Worm (Caenorhabditis elegans) whole organism, midembryonic: ENCODE results near the gene tpi-1.

Experiments used
- T22C8.4 ChIP-seq: fragments of 200-800 bp; sonication (Bioruptor generic); IDR thresholded peaks from 2 replicates; pipeline ENCODE4 v1.3.6; 2022; ENCODE audit warnings: missing genetic modification characterization, missing compliant biosample characterization
- cog-1 ChIP-seq: sonication (generic microtip); optimal IDR thresholded peaks from 2 replicates; lab custom pipeline; 2016; ENCODE audit warnings: missing genetic modification characterization, missing compliant biosample characterization
- flt-1 ChIP-seq: fragments of 200-800 bp; sonication (Bioruptor generic); IDR thresholded peaks from 2 replicates; pipeline ENCODE4 v1.3.6; 2022; ENCODE audit warnings: missing genetic modification characterization, missing compliant biosample characterization
- klf-2 ChIP-seq: fragments of 200-800 bp; sonication (Bioruptor generic); conservative IDR thresholded peaks from 2 replicates; pipeline ENCODE4 v1.3.6; 2022; ENCODE audit warnings: missing genetic modification reagents, missing genetic modification characterization, missing compliant biosample characterization
- med-1 ChIP-seq: sonication (generic microtip); optimal IDR thresholded peaks from 2 replicates; lab custom pipeline; 2017; ENCODE audit warnings: missing genetic modification characterization, mild to moderate bottlenecking, missing compliant biosample characterization, antibody characterized with exemption, missing genetic modification reagents; ENCODE audit not compliant: insufficient read depth
- ref-1 ChIP-seq: fragments of 200-800 bp; sonication (Bioruptor generic); conservative IDR thresholded peaks from 2 replicates; pipeline ENCODE4 v1.3.6; 2022; ENCODE audit warnings: missing genetic modification reagents, missing genetic modification characterization, missing compliant biosample characterization
- tab-1 ChIP-seq: fragments of 200-800 bp; sonication (Bioruptor generic); IDR thresholded peaks from 2 replicates; pipeline ENCODE4 v1.3.6; 2022; ENCODE audit warnings: missing genetic modification characterization, missing compliant biosample characterization
- ztf-23 ChIP-seq: fragments of 200-800 bp; sonication (Bioruptor generic); IDR thresholded peaks from 2 replicates; pipeline ENCODE4 v1.3.6; 2022; ENCODE audit warnings: missing genetic modification reagents, missing genetic modification characterization, missing compliant biosample characterization
- ztf-29 ChIP-seq: fragments of 200-800 bp; sonication (Bioruptor generic); IDR thresholded peaks from 2 replicates; pipeline ENCODE4 v1.3.6; 2022; ENCODE audit warnings: missing genetic modification reagents, missing genetic modification characterization, missing compliant biosample characterization

tpi-1 gene

DNA sequence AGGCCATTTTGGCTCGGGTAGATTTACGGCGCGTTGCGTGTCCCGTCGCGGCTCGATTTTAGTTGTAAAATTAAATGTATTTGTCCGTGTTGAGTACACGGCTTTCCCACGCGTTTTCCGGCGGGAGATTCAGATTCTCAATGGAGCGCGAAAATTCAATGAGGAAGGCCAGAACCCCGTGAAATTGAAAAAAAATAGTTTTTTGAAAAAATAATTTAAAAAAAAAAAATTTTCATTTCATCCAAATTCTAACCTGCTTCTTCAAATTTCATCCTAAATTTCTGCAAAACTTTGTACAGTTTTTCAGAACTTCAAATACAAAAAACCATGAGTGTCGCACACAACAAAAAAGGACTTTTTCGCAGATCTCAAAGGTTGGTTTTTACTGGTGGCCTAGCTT, 30.2 kb downstream of the tpi-1 start, which contains the start of gene glb-29:
TSS of gene glb-29 (plus strand) at position 301 of the 400 bp plus-strand sequence.
- no peak for TF ChIP-seq ztf-23
- TF ChIP-seq ztf-29 (GFP tag; lab: Robert Waterston, UW): no peak
- no peak for TF ChIP-seq med-1 (GFP tag; lab: Kevin White, UChicago)
- TF ChIP-seq flt-1 (GFP tag; lab: Robert Waterston, UW): no peak
- TF ChIP-seq cog-1: no peak
- TF ChIP-seq T22C8.4 (GFP tag; lab: Robert Waterston, UW): no peak
- TF ChIP-seq tab-1 (GFP tag; lab: Robert Waterston, UW): no peak
- no peak for TF ChIP-seq ref-1
- no peak for TF ChIP-seq klf-2 (GFP tag; lab: Robert Waterston, UW)

DNA sequence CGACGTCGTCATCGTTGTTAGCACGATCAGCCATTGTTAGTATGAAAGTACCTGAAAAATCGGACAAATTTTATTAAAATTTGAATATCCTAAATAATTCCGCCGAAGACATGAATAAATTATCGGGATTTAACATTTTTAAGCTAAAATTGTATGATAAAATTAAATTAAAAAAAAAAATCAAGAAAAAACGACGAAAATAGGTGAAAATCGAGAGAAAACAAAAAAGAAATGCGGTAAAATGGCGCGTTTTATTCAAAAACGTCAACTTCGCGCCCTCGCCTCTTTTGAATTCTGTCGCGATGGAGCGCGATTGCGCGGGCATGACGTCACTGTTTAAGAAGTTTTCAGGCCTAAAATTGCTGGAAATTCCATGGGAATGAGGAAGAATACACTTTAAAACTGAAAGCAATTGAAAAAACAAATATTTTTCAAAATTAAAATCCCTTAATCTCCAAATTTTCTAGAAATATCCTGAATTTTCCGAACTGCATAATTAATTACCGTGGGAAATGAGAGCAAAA, 32.3 kb downstream of the tpi-1 start, which contains the start of gene mcm-2:
TSS of gene mcm-2 (minus strand) at position 51 of the 524 bp plus-strand sequence.
- TF ChIP-seq ztf-23: 0 out of 2 replicates have a peak, but pooled peaks have one; percentile 25
- TF ChIP-seq cog-1: no peak

DNA sequence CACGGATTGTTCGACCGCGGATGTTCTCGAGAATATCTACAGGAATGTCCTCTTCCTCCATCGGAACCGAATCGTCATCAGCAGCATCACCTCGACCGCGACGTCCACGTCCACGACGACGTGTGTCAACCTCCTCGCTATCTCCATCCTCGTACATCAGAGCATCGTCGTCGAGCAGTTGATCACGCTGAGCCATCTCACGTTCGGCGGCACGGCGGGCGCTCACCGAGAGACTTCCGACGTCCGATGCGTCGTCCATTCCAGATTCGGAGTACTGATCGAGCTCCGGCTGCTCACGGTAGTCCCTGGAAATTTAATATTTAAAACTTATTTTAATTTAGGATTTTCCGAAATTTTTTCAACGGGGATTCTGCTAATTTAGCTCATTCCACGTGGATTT, 33.0 kb downstream of the tpi-1 start:
- TF ChIP-seq med-1 (GFP tag; lab: Kevin White, UChicago): no peak
- TF ChIP-seq flt-1 (GFP tag; lab: Robert Waterston, UW): no peak

DNA sequence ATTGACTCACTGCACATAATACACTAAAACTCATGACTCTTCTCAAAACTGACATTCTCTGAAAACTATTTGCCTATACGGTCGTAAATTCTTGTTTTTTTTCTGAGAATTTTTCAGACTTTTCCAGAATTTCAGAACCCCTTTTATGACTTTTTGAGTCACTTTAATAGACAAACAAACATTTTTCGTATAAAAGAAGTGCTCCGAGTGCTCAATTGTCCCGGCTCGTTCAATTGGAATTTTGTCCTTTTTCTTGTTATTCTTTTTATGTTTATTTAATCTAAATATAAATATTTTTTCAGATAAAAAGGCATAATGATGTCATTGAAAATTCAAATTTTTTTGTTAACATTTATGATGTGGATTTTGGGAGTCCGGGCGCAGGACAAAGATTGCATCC, 40.0 kb downstream of the tpi-1 start, which contains the start of gene Y17G7B.23:
TSS of gene Y17G7B.23 (plus strand) at position 301 of the 400 bp plus-strand sequence.
- no peak for TF ChIP-seq med-1 (GFP tag; lab: Kevin White, UChicago)
- TF ChIP-seq tab-1 (GFP tag; lab: Robert Waterston, UW): no peak
- no peak for TF ChIP-seq T22C8.4 (GFP tag; lab: Robert Waterston, UW)
- TF ChIP-seq ztf-29 (GFP tag; lab: Robert Waterston, UW): no peak
- no peak for TF ChIP-seq ztf-23
- no peak for TF ChIP-seq cog-1
- no peak for TF ChIP-seq klf-2 (GFP tag; lab: Robert Waterston, UW)
- TF ChIP-seq flt-1 (GFP tag; lab: Robert Waterston, UW): no peak
- no peak for TF ChIP-seq ref-1

DNA sequence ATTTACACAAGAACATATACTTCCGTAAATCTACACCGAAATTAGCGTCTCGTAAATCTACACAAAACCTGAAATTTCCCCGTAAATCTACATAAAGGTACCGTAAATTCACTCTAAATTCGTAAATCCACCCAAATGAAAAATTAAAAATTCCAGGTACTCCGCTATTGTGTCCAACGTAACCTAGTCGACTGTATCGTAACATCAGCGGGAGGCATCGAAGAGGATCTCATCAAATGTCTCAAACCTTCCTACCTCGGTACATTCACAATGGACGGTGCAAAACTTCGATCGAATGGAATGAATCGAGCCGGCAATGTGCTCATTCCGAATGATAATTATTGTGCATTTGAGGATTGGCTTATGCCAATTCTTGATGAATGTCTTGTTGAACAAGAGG, 44.0 kb downstream of the tpi-1 start:
- TF ChIP-seq klf-2 (GFP tag; lab: Robert Waterston, UW): no peak
- no peak for TF ChIP-seq ztf-23
- no peak for TF ChIP-seq med-1 (GFP tag; lab: Kevin White, UChicago)

DNA sequence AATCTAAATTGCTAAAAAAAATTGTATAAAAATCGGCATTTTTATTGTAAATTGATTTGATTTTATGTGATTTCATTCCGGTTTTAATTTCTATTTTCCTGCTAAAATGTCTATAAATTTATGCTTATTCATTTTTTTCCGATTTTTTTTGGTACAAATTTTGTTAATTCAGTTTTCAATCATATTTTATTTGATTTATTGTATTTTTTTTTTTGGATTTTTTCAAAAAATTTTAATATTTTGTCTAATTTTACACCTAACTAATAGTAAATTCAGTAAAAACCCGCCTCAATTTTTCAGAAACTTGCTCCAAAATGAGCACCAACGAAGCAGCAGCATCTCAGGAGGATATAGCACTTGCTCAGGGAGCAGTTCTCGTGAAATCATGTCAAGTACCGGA, 46.2 kb downstream of the tpi-1 start, which contains the start of gene dhps-1:
TSS of gene dhps-1 (plus strand) at position 301 of the 400 bp plus-strand sequence.
- TF ChIP-seq ref-1: no peak
- no peak for TF ChIP-seq med-1 (GFP tag; lab: Kevin White, UChicago)
- TF ChIP-seq klf-2 (GFP tag; lab: Robert Waterston, UW): no peak
- no peak for TF ChIP-seq ztf-23
- TF ChIP-seq cog-1: no peak
- no peak for TF ChIP-seq ztf-29 (GFP tag; lab: Robert Waterston, UW)
- TF ChIP-seq T22C8.4 (GFP tag; lab: Robert Waterston, UW): no peak
- no peak for TF ChIP-seq flt-1 (GFP tag; lab: Robert Waterston, UW)
- TF ChIP-seq tab-1 (GFP tag; lab: Robert Waterston, UW): no peak

DNA sequence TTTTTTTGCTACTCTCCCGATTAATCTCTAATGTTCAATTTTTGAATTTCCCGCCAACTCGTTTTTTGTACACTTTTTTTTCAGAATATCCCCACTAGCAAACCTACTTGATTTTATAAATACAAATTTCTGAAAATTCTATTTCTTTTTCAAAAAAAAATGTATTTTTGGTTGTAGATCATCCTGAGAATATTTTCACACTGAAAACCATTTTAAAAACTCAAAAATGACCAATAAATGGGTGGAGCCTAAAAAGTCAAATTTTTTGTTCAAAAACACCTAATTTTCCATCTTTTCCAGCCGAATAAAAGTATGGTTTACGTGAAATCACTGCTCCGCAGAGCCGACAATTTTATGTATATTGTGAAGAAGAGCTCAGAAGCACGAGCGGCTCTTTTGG, 50.2 kb downstream of the tpi-1 start, which contains the start of gene Y17G7B.3:
TSS of gene Y17G7B.3 (plus strand) at position 301 of the 400 bp plus-strand sequence.
- TF ChIP-seq med-1 (GFP tag; lab: Kevin White, UChicago) (no peak), tab-1 (GFP tag; lab: Robert Waterston, UW) (no peak), flt-1 (GFP tag; lab: Robert Waterston, UW) (no peak), ztf-23 (no peak), klf-2 (GFP tag; lab: Robert Waterston, UW) (no peak), ztf-29 (GFP tag; lab: Robert Waterston, UW) (no peak), ref-1 (no peak), T22C8.4 (GFP tag; lab: Robert Waterston, UW) (no peak), cog-1 (no peak)
